Worm (Caenorhabditis elegans): ENCODE results near the gene fbxa-128.

- TF ChIP-seq ceh-39 (tag; optimal IDR thresholded peaks at IDR 0.05) (no peak), zip-8 (tag; optimal IDR thresholded peaks at IDR 0.05) (no peak), ztf-11 (tag; optimal IDR thresholded peaks at IDR 0.05) (no peak), lin-13 (tag; optimal IDR thresholded peaks at IDR 0.05) (no peak), sptf-1 (tag; optimal IDR thresholded peaks at IDR 0.05) (no peak), nhr-12 (tag; optimal IDR thresholded peaks at IDR 0.05) (no peak), lsy-2 (tag; optimal IDR thresholded peaks at IDR 0.05) (no peak), ceh-43 (GFP tag; optimal IDR thresholded peaks at IDR 0.05) (no peak), ces-1 (GFP tag; optimal IDR thresholded peaks at IDR 0.05) (no peak)
Measured at ce11 chrIII:11170509-11170908, 31.6 kb upstream of the fbxa-128 start.

All from whole organism, mixed stage, embryonic.